Fruit fly (Drosophila melanogaster) whole organism, embryonic: Measurements from ENCODE around the gene mora.
A peak's percentile ranks its signal among the peaks of the same experiment; 100 is the strongest.

Experiments used
- Asciz ChIP-seq: fragments of 200-800 bp; sonication (Bioruptor generic); optimal IDR thresholded peaks from 2 replicates; lab custom pipeline; 2017; ENCODE audit warnings: missing biosample characterization, mild to moderate bottlenecking, missing genetic modification characterization, missing genetic modification reagents
- Atf6 ChIP-seq: fragments of 200-800 bp; sonication (Bioruptor generic); IDR thresholded peaks from 2 replicates; pipeline ENCODE4 v1.3.6; 2022; ENCODE audit warnings: missing biosample characterization, missing genetic modification characterization
- Blimp-1 ChIP-seq: fragments of 200-800 bp; sonication (Bioruptor generic); optimal IDR thresholded peaks from 3 replicates; lab custom pipeline; 2018; ENCODE audit warnings: missing biosample characterization, missing genetic modification characterization, mild to moderate bottlenecking, moderate library complexity, missing genetic modification reagents
- CG10267 ChIP-seq: fragments of 200-800 bp; sonication (Bioruptor generic); optimal IDR thresholded peaks from 2 replicates; lab custom pipeline; 2018; ENCODE audit warnings: missing biosample characterization, mild to moderate bottlenecking, missing genetic modification characterization, moderate library complexity
- CG10959 ChIP-seq: fragments of 200-800 bp; sonication (Bioruptor generic); IDR thresholded peaks from 2 replicates; pipeline ENCODE4 v1.3.6; 2022; ENCODE audit warnings: missing biosample characterization, missing genetic modification characterization
- CG11456 ChIP-seq: fragments of 200-800 bp; sonication (Bioruptor generic); IDR thresholded peaks from 3 replicates; pipeline ENCODE4 v1.3.6; 2022; ENCODE audit warnings: missing biosample characterization, missing genetic modification characterization
- CG12071 ChIP-seq: fragments of 200-800 bp; sonication (Bioruptor generic); optimal IDR thresholded peaks from 3 replicates; lab custom pipeline; 2018; ENCODE audit warnings: missing biosample characterization, mild to moderate bottlenecking, missing genetic modification characterization
- CG12155 ChIP-seq: fragments of 200-800 bp; sonication (Bioruptor generic); optimal IDR thresholded peaks from 3 replicates; lab custom pipeline; 2016; ENCODE audit warnings: missing biosample characterization, missing genetic modification characterization
- CG12219 ChIP-seq: fragments of 200-800 bp; sonication (Bioruptor generic); optimal IDR thresholded peaks from 3 replicates; lab custom pipeline; 2018; ENCODE audit warnings: missing biosample characterization, mild to moderate bottlenecking, missing genetic modification characterization
- CG14965 ChIP-seq: fragments of 200-800 bp; sonication (Bioruptor generic); optimal IDR thresholded peaks from 2 replicates; lab custom pipeline; 2016; ENCODE audit warnings: missing biosample characterization, missing genetic modification characterization, borderline replicate concordance
- CG1647 ChIP-seq: fragments of 200-800 bp; sonication (Bioruptor generic); optimal IDR thresholded peaks from 3 replicates; lab custom pipeline; 2016; ENCODE audit warnings: missing biosample characterization, missing genetic modification characterization
- CG16779 ChIP-seq: fragments of 200-800 bp; sonication (Bioruptor generic); IDR thresholded peaks from 2 replicates; pipeline ENCODE4 v1.3.6; 2022; ENCODE audit warnings: missing biosample characterization, missing genetic modification characterization
- CG17186 ChIP-seq: fragments of 200-800 bp; sonication (Bioruptor generic); optimal IDR thresholded peaks from 3 replicates; lab custom pipeline; 2017; ENCODE audit warnings: missing biosample characterization, missing genetic modification reagents, missing genetic modification characterization
- CG17385 ChIP-seq: fragments of 200-800 bp; sonication (Bioruptor generic); optimal IDR thresholded peaks from 3 replicates; lab custom pipeline; 2018; ENCODE audit warnings: missing biosample characterization, mild to moderate bottlenecking, missing genetic modification characterization
- CG17568 ChIP-seq: fragments of 200-800 bp; sonication (Bioruptor generic); optimal IDR thresholded peaks from 2 replicates; lab custom pipeline; 2018; ENCODE audit warnings: missing biosample characterization, mild to moderate bottlenecking, missing genetic modification characterization, moderate library complexity
- CG2120 ChIP-seq: fragments of 200-800 bp; sonication (Bioruptor generic); optimal IDR thresholded peaks from 3 replicates; lab custom pipeline; 2016; ENCODE audit warnings: missing biosample characterization, missing genetic modification characterization
- CG2129 ChIP-seq: fragments of 200-800 bp; sonication (Bioruptor generic); IDR thresholded peaks from 2 replicates; pipeline ENCODE4 v1.3.6; 2022; ENCODE audit warnings: missing biosample characterization, missing genetic modification characterization; ENCODE audit not compliant: partially characterized antibody
- CG31365 ChIP-seq: fragments of 200-800 bp; sonication (Bioruptor generic); optimal IDR thresholded peaks from 2 replicates; lab custom pipeline; 2018; ENCODE audit warnings: missing biosample characterization, mild to moderate bottlenecking, missing genetic modification characterization
- CG31441 ChIP-seq: fragments of 200-800 bp; sonication (Bioruptor generic); IDR thresholded peaks from 2 replicates; pipeline ENCODE4 v1.3.6; 2022; ENCODE audit warnings: missing biosample characterization, missing genetic modification characterization
- CG32532 ChIP-seq: fragments of 200-800 bp; sonication (Bioruptor generic); IDR thresholded peaks from 2 replicates; pipeline ENCODE4 v1.3.6; 2022; ENCODE audit warnings: missing biosample characterization, missing genetic modification characterization
- CG6254 ChIP-seq: fragments of 200-800 bp; sonication (Bioruptor generic); optimal IDR thresholded peaks from 3 replicates; lab custom pipeline; 2017; ENCODE audit warnings: mild to moderate bottlenecking, missing biosample characterization, missing genetic modification reagents, missing genetic modification characterization
- CG6272 ChIP-seq: fragments of 200-800 bp; sonication (Bioruptor generic); IDR thresholded peaks from 2 replicates; pipeline ENCODE4 v1.3.6; 2022; ENCODE audit warnings: missing biosample characterization, missing genetic modification characterization
- CG7963 ChIP-seq: fragments of 200-800 bp; sonication (Bioruptor generic); IDR thresholded peaks from 3 replicates; pipeline ENCODE4 v1.3.6; 2022; ENCODE audit warnings: missing biosample characterization, missing genetic modification characterization; ENCODE audit not compliant: partially characterized antibody
- Dad ChIP-seq: fragments of 200-800 bp; sonication (Bioruptor generic); optimal IDR thresholded peaks from 3 replicates; lab custom pipeline; 2016; ENCODE audit warnings: missing biosample characterization, missing genetic modification characterization
- GATAe ChIP-seq: fragments of 200-800 bp; sonication (Bioruptor generic); conservative IDR thresholded peaks from 2 replicates; pipeline ENCODE4 v1.3.6; 2022; ENCODE audit warnings: missing biosample characterization, missing genetic modification characterization
- H15 ChIP-seq: fragments of 200-800 bp; sonication (Bioruptor generic); IDR thresholded peaks from 3 replicates; pipeline ENCODE4 v1.3.6; 2022; ENCODE audit warnings: missing biosample characterization, missing genetic modification characterization
- HLHmδ ChIP-seq: fragments of 200-800 bp; sonication (Bioruptor generic); optimal IDR thresholded peaks from 2 replicates; lab custom pipeline; 2018; ENCODE audit warnings: missing biosample characterization, mild to moderate bottlenecking, missing genetic modification characterization, moderate library complexity
- Hr78 ChIP-seq, 2 experiments: fragments of 200-800 bp in 1 of 2; fragments of >200 bp in 1 of 2; sonication (Bioruptor generic) in 1 of 2; optimal IDR thresholded peaks; 2 replicates each; lab custom pipeline; 2017 to 2019; ENCODE audit warnings: missing biosample characterization in 2 of 2, missing genetic modification characterization in 2 of 2, mild to moderate bottlenecking in 1 of 2, moderate library complexity in 1 of 2
- Mad ChIP-seq: fragments of 200-800 bp; sonication (Bioruptor generic); optimal IDR thresholded peaks from 2 replicates; lab custom pipeline; 2016; ENCODE audit warnings: missing biosample characterization, missing genetic modification characterization
- Mes4 ChIP-seq: fragments of 200-800 bp; sonication (Bioruptor generic); optimal IDR thresholded peaks from 2 replicates; lab custom pipeline; 2016; ENCODE audit warnings: missing biosample characterization, missing genetic modification characterization
- Nf-YA ChIP-seq: fragments of 200-800 bp; sonication (Bioruptor generic); IDR thresholded peaks from 2 replicates; pipeline ENCODE4 v1.3.6; 2022; ENCODE audit warnings: missing biosample characterization, missing genetic modification characterization
- Rx ChIP-seq: fragments of 200-800 bp; sonication (Bioruptor generic); IDR thresholded peaks from 2 replicates; pipeline ENCODE4 v1.3.6; 2022; ENCODE audit warnings: missing biosample characterization, missing genetic modification characterization
- Sin3A ChIP-seq: fragments of >200 bp; optimal IDR thresholded peaks from 2 replicates; lab custom pipeline; 2018
- ash1 ChIP-seq: fragments of 200-800 bp; sonication (Bioruptor generic); optimal IDR thresholded peaks from 2 replicates; lab custom pipeline; 2018; ENCODE audit warnings: missing biosample characterization, mild to moderate bottlenecking, missing genetic modification characterization
- cas ChIP-seq: fragments of 200-800 bp; sonication (Bioruptor generic); IDR thresholded peaks from 2 replicates; pipeline ENCODE4 v1.3.6; 2022; ENCODE audit warnings: missing biosample characterization, missing genetic modification characterization
- da ChIP-seq: fragments of 200-800 bp; sonication (Bioruptor generic); optimal IDR thresholded peaks from 2 replicates; lab custom pipeline; 2016; ENCODE audit warnings: missing biosample characterization, missing genetic modification characterization
- eve ChIP-seq, 2 experiments: fragments of >200 bp; optimal IDR thresholded peaks; 2 replicates each; lab custom pipeline; 2017; ENCODE audit warnings: missing biosample characterization in 2 of 2, missing genetic modification characterization in 2 of 2
- fru ChIP-seq: fragments of >200 bp; optimal IDR thresholded peaks from 2 replicates; lab custom pipeline; 2017
- gfzf ChIP-seq: fragments of 200-800 bp; sonication (Bioruptor generic); optimal IDR thresholded peaks from 2 replicates; lab custom pipeline; 2016; ENCODE audit warnings: missing biosample characterization, mild to moderate bottlenecking, missing genetic modification characterization, moderate library complexity
- grau ChIP-seq: fragments of 200-800 bp; optimal IDR thresholded peaks from 3 replicates; lab custom pipeline; 2019; ENCODE audit warnings: missing biosample characterization, mild to moderate bottlenecking, missing genetic modification characterization, moderate library complexity
- nmo ChIP-seq: fragments of 200-800 bp; sonication (Bioruptor generic); optimal IDR thresholded peaks from 2 replicates; lab custom pipeline; 2018; ENCODE audit warnings: missing biosample characterization, mild to moderate bottlenecking, missing genetic modification characterization, moderate library complexity
- odd ChIP-seq: fragments of 200-800 bp; sonication (Bioruptor generic); optimal IDR thresholded peaks from 2 replicates; lab custom pipeline; 2017; ENCODE audit warnings: missing biosample characterization, mild to moderate bottlenecking, missing genetic modification characterization
- org-1 ChIP-seq: fragments of 200-800 bp; sonication (Bioruptor generic); optimal IDR thresholded peaks from 2 replicates; lab custom pipeline; 2017; ENCODE audit warnings: missing biosample characterization, missing genetic modification characterization
- pb ChIP-seq: fragments of 200-800 bp; sonication (Bioruptor generic); optimal IDR thresholded peaks from 3 replicates; lab custom pipeline; 2016; ENCODE audit warnings: missing biosample characterization, missing genetic modification characterization
- pros ChIP-seq: fragments of 200-800 bp; sonication (Bioruptor generic); optimal IDR thresholded peaks from 3 replicates; lab custom pipeline; 2019; ENCODE audit warnings: missing biosample characterization, mild to moderate bottlenecking, missing genetic modification characterization, moderate library complexity
- repo ChIP-seq: fragments of 200-800 bp; sonication (Bioruptor generic); optimal IDR thresholded peaks from 2 replicates; lab custom pipeline; 2016; ENCODE audit warnings: missing biosample characterization, missing genetic modification characterization
- sisA ChIP-seq: fragments of 200-800 bp; sonication (Bioruptor generic); IDR thresholded peaks from 2 replicates; pipeline ENCODE4 v1.3.6; 2022; ENCODE audit warnings: missing biosample characterization, missing genetic modification characterization
- tll ChIP-seq, 2 experiments: fragments of 200-800 bp in 1 of 2; fragments of >200 bp in 1 of 2; sonication (Bioruptor generic) in 1 of 2; optimal IDR thresholded peaks; 2 replicates each; lab custom pipeline; 2017 to 2019; ENCODE audit warnings: missing biosample characterization in 2 of 2, missing genetic modification characterization in 2 of 2, mild to moderate bottlenecking in 1 of 2, moderate library complexity in 1 of 2
- vnd ChIP-seq: fragments of 200-800 bp; sonication (Bioruptor generic); IDR thresholded peaks from 3 replicates; pipeline ENCODE4 v1.3.6; 2022; ENCODE audit warnings: missing biosample characterization, missing genetic modification characterization; ENCODE audit not compliant: partially characterized antibody

mora gene

dm6 chr3R:24230423-24231205 lies 44.5 kb downstream of the mora start, which contains the start of gene mask (continued):
- peak; percentile 10 for TF ChIP-seq Blimp-1 (GFP tag; lab: Kevin White, UChicago)
- peak; percentile 87 for TF ChIP-seq Mes4
- TF ChIP-seq Mad (GFP tag; lab: Kevin White, UChicago): peak; percentile 75
- TF ChIP-seq H15 (GFP tag; lab: Robert Waterston, UW): peak; percentile 82
- peak; percentile 74 for TF ChIP-seq da (GFP tag; lab: Kevin White, UChicago)
- peak; percentile 33 for TF ChIP-seq CG14965
- peak in 1 of 2 experiments; percentile 62 for TF ChIP-seq tll (GFP tag; optimal IDR thresholded peaks at IDR 0.05; lab: Kevin White, UChicago)
- peak; percentile 55 for TF ChIP-seq Asciz (GFP tag; lab: Kevin White, UChicago)
- TF ChIP-seq CG16779 (GFP tag; lab: Robert Waterston, UW): no peak
- TF ChIP-seq CG31441 (GFP tag; lab: Robert Waterston, UW): peak; percentile 68
- no peak for TF ChIP-seq CG2129 (GFP tag; lab: Robert Waterston, UW)
- TF ChIP-seq CG12219 (GFP tag; lab: Kevin White, UChicago): peak; percentile 72
- TF ChIP-seq vnd (GFP tag; lab: Robert Waterston, UW): no peak; the same call in 2 of the 3 replicates
- TF ChIP-seq eve (GFP tag; optimal IDR thresholded peaks at IDR 0.05; lab: Kevin White, UChicago): no peak
- TF ChIP-seq org-1: peak; percentile 59
- peak; percentile 46 for TF ChIP-seq CG2120
- TF ChIP-seq CG12155 (GFP tag; lab: Kevin White, UChicago): peak; percentile 31
- peak; percentile 73 for TF ChIP-seq odd (GFP tag; lab: Kevin White, UChicago)
- no peak for TF ChIP-seq CG17186 (GFP tag; lab: Kevin White, UChicago)
- TF ChIP-seq CG7963: 0 out of 3 replicates have a peak, but pooled peaks have one; percentile 32
- TF ChIP-seq CG17568: peak; percentile 58
- TF ChIP-seq CG6254 (GFP tag; lab: Kevin White, UChicago): peak; percentile 44
- TF ChIP-seq Dad (GFP tag; lab: Kevin White, UChicago): peak; percentile 80
- TF ChIP-seq HLHmδ (GFP tag; lab: Kevin White, UChicago): peak; percentile 91
- no peak for TF ChIP-seq Hr78 (GFP tag; optimal IDR thresholded peaks at IDR 0.05; lab: Kevin White, UChicago)
- TF ChIP-seq Rx: peak; percentile 88
- TF ChIP-seq Nf-YA (GFP tag; lab: Robert Waterston, UW): peak; percentile 70; the same call in 1 of the 2 replicates
- peak; percentile 68 for TF ChIP-seq CG10959 (GFP tag; lab: Robert Waterston, UW)
- TF ChIP-seq repo (GFP tag; lab: Kevin White, UChicago): peak; percentile 73
- no peak for TF ChIP-seq CG31365 (tag; lab: Kevin White, UChicago)
- peak; percentile 43 for TF ChIP-seq Sin3A (lab: Kevin White, UChicago)
- TF ChIP-seq CG32532 (GFP tag; lab: Robert Waterston, UW): peak; percentile 83
- TF ChIP-seq ash1: peak; percentile 90
- peak; percentile 37 for TF ChIP-seq CG1647 (GFP tag; lab: Kevin White, UChicago)
- peak; percentile 51 for TF ChIP-seq grau (tag; lab: Kevin White, UChicago)
- no peak; the same call in 1 of the 2 replicates for TF ChIP-seq Atf6 (GFP tag; lab: Robert Waterston, UW)
- TF ChIP-seq CG11456 (GFP tag; lab: Robert Waterston, UW): peak; percentile 95
- peak; percentile 66 for TF ChIP-seq CG6272
- peak; percentile 83 for TF ChIP-seq CG17385 (GFP tag; lab: Kevin White, UChicago)
- no peak; the same call in 1 of the 2 replicates for TF ChIP-seq cas
- TF ChIP-seq sisA (GFP tag; lab: Robert Waterston, UW): peak; percentile 31; the same call in 1 of the 2 replicates
- no peak for TF ChIP-seq fru
- TF ChIP-seq pb (GFP tag; lab: Kevin White, UChicago): peak; percentile 82
- peak; percentile 89 for TF ChIP-seq gfzf
- peak; percentile 49 for TF ChIP-seq nmo (GFP tag; lab: Kevin White, UChicago)
- peak; percentile 82 for TF ChIP-seq CG12071
- TF ChIP-seq CG10267: peak; percentile 69
- TF ChIP-seq pros (GFP tag; lab: Kevin White, UChicago): no peak
- TF ChIP-seq GATAe: no peak; the same call in 1 of the 2 replicates
